Fruit fly (Drosophila melanogaster): ENCODE measurements around the gene CG43703.

The CG43703 gene

dm6 chr2L:3779143-3779788 is 14.0 kb downstream of the CG43703 start (continued):
- TF ChIP-seq CG6791 (GFP tag; IDR thresholded peaks at IDR 0.05; ENCODE audit: partially characterized antibody) (no peak), gt (GFP tag; IDR thresholded peaks at IDR 0.05) (no peak), sens-2 (GFP tag; IDR thresholded peaks at IDR 0.05) (no peak), CG5245 (GFP tag; optimal IDR thresholded peaks at IDR 0.05) (no peak), zfh1 (GFP tag; IDR thresholded peaks at IDR 0.05) (no peak), Usf (GFP tag; optimal IDR thresholded peaks at IDR 0.05) (no peak), onecut (GFP tag; IDR thresholded peaks at IDR 0.05) (no peak), toy (GFP tag; IDR thresholded peaks at IDR 0.05) (no peak), Bdp1 (GFP tag; optimal IDR thresholded peaks at IDR 0.05) (no peak), CG7357 (GFP tag; IDR thresholded peaks at IDR 0.05) (no peak), Neu2 (GFP tag; optimal IDR thresholded peaks at IDR 0.05; ENCODE audit: borderline replicate concordance) (no peak), CG3065 (GFP tag; optimal IDR thresholded peaks at IDR 0.05) (no peak), CG17612 (GFP tag; IDR thresholded peaks at IDR 0.05) (no peak), CG3838 (GFP tag; optimal IDR thresholded peaks at IDR 0.05) (no peak), CG12219 (GFP tag; optimal IDR thresholded peaks at IDR 0.05) (no peak), ac (GFP tag; optimal IDR thresholded peaks at IDR 0.05) (no peak), ci (GFP tag; IDR thresholded peaks at IDR 0.05) (no peak), CG12391 (tag; optimal IDR thresholded peaks at IDR 0.05) (no peak), CG5180 (GFP tag; optimal IDR thresholded peaks at IDR 0.05) (no peak), gcm (GFP tag; optimal IDR thresholded peaks at IDR 0.05) (no peak), stwl (tag; optimal IDR thresholded peaks at IDR 0.05) (no peak), gem (tag; optimal IDR thresholded peaks at IDR 0.05) (peak; percentile 50), Atf6 (GFP tag; IDR thresholded peaks at IDR 0.05) (no peak), Deaf1 (tag; optimal IDR thresholded peaks at IDR 0.05) (peak; percentile 3), CG10321 (GFP tag; IDR thresholded peaks at IDR 0.05) (no peak), Dek (tag; optimal IDR thresholded peaks at IDR 0.05) (no peak), Pdp1 (GFP tag; optimal IDR thresholded peaks at IDR 0.05) (no peak), CG33213 (GFP tag; optimal IDR thresholded peaks at IDR 0.05) (no peak), Fer3 (tag; optimal IDR thresholded peaks at IDR 0.05) (no peak), bowl (GFP tag; IDR thresholded peaks at IDR 0.05) (no peak; the same call in 1 of the 2 replicates), dan (GFP tag; IDR thresholded peaks at IDR 0.05) (no peak), Hr39 (optimal IDR thresholded peaks at IDR 0.05) (no peak), btn (GFP tag; optimal IDR thresholded peaks at IDR 0.05) (no peak), CG15073 (GFP tag; optimal IDR thresholded peaks at IDR 0.05) (no peak), CG7372 (GFP tag; IDR thresholded peaks at IDR 0.05) (no peak), CG9817 (tag; optimal IDR thresholded peaks at IDR 0.05) (no peak), pho (GFP tag; optimal IDR thresholded peaks at IDR 0.05) (no peak), stc (GFP tag; IDR thresholded peaks at IDR 0.05) (no peak), HmgD (GFP tag; optimal IDR thresholded peaks at IDR 0.05) (no peak), CG2712 (tag; optimal IDR thresholded peaks at IDR 0.05) (no peak), CG13296 (GFP tag; optimal IDR thresholded peaks at IDR 0.05) (peak; percentile 27), br (optimal IDR thresholded peaks at IDR 0.05) (no peak), bigmax (GFP tag; optimal IDR thresholded peaks at IDR 0.05) (no peak), pzg (GFP tag; optimal IDR thresholded peaks at IDR 0.05) (no peak), Lhr (GFP tag; optimal IDR thresholded peaks at IDR 0.05) (no peak), aop (GFP tag; IDR thresholded peaks at IDR 0.05) (no peak), MTF-1 (GFP tag; optimal IDR thresholded peaks at IDR 0.05; ENCODE audit: borderline replicate concordance) (peak; percentile 18), dimm (GFP tag; IDR thresholded peaks at IDR 0.05) (no peak), trem (tag; optimal IDR thresholded peaks at IDR 0.05) (no peak), repo (GFP tag; optimal IDR thresholded peaks at IDR 0.05) (no peak), CG14050 (GFP tag; IDR thresholded peaks at IDR 0.05) (no peak), hkb (optimal IDR thresholded peaks at IDR 0.05) (no peak), hkb (GFP tag; IDR thresholded peaks at IDR 0.05) (no peak)

Data from whole organism, embryonic.